Worm (Caenorhabditis elegans): Measurements from ENCODE around the gene T07D4.5.

T07D4.5 gene

DNA sequence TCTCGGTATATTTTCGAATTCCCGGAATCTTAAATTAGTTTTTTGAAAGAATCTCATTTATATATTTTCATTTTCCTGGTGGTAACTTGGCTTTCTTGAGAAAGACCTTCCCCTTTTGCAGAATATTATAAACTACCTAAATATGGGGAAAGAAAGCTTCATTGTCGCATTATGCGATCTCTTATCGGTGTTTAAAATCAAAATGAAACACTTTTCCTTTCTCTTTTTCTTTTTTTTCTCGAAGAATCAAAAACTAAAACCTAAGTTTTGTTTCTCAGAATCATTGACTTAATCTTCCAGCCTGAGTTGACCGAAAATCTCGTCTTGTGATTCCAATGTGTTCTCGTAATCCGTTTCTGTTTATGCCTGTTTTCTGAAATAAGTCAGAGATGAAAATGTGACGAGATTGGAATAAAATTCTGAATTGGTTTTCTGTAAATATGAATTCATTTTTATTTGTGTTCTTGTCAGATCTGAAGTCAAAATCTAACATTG lies 28.4 kb upstream of the T07D4.5 start:
- TF ChIP-seq hmg-11 (tag; optimal IDR thresholded peaks at IDR 0.05) (no peak), elt-1 (tag; optimal IDR thresholded peaks at IDR 0.05) (peak; percentile 95), mdl-1 (tag; optimal IDR thresholded peaks at IDR 0.05) (no peak), pqm-1 (tag; optimal IDR thresholded peaks at IDR 0.05) (no peak)

DNA sequence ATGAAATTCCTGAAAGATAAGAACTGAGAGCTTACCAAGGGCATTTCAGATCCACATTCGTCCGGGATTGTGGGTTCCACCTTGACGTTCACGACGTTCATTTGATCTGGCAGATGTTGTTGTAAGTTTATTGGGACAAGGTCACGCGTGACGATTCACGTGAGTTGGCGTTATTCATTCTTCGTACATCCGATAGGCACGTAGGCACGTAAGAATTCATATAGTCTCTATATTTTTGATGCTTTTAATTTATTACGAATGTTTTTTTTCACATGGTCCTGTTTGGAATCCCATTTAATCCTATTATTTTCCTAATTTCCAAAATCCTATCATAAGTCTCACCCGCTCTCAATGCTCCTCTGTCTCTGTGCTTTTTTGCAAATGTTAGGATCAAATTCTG lies 27.8 kb upstream of the T07D4.5 start, which contains the start of gene B0457.4:
Gene B0457.4, minus strand, starts transcription at position 101 of the 400 bp plus-strand sequence.
- no peak for TF ChIP-seq pha-4 (tag; optimal IDR thresholded peaks at IDR 0.05)
- TF ChIP-seq pqm-1 (tag; optimal IDR thresholded peaks at IDR 0.05), result no peak

DNA sequence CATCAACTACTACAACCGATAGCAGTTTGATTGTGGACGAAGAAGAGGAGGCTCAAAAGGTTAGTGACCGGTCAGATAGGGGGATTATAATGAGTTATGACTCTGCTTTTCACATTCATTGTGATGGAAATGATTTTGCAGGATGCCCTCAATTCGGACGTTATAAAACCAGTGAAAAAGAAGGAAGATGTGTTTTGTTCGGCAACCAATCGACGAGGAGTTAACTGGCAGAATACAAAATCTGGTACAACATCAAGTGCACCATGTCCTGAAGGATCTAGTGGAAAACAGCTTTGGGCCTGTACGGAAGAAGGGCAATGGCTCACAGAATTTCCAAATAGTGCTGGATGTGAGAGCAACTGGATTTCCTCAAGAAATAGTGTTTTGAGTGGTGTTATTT lies 19.7 kb upstream of the T07D4.5 start:
- TF ChIP-seq nhr-11 (tag; optimal IDR thresholded peaks at IDR 0.05) (no peak), fkh-2 (tag; optimal IDR thresholded peaks at IDR 0.05) (no peak), elt-1 (tag; optimal IDR thresholded peaks at IDR 0.05) (no peak), ceh-9 (tag; optimal IDR thresholded peaks at IDR 0.05) (no peak), ZK546.5 (tag; optimal IDR thresholded peaks at IDR 0.05) (no peak), aly-2 (tag; optimal IDR thresholded peaks at IDR 0.05) (no peak), mdl-1 (tag; optimal IDR thresholded peaks at IDR 0.05) (no peak), skn-1 (tag; optimal IDR thresholded peaks at IDR 0.05) (no peak), egl-5 (tag; optimal IDR thresholded peaks at IDR 0.05) (no peak), fkh-10 (GFP tag; optimal IDR thresholded peaks at IDR 0.05) (no peak), ceh-16 (tag; optimal IDR thresholded peaks at IDR 0.05) (no peak), nhr-28 (tag; optimal IDR thresholded peaks at IDR 0.05) (no peak), ceh-82 (tag; optimal IDR thresholded peaks at IDR 0.05) (no peak), pqm-1 (tag; optimal IDR thresholded peaks at IDR 0.05) (no peak), nhr-67 (tag; optimal IDR thresholded peaks at IDR 0.05) (no peak)

ce11 chrII:8899357-8899748 lies 15.2 kb upstream of the T07D4.5 start:
- TF ChIP-seq ZK546.5 (tag; optimal IDR thresholded peaks at IDR 0.05) (no peak), ceh-82 (tag; optimal IDR thresholded peaks at IDR 0.05) (no peak), hmg-11 (tag; optimal IDR thresholded peaks at IDR 0.05) (no peak), unc-39 (tag; optimal IDR thresholded peaks at IDR 0.05) (no peak), mml-1 (tag; optimal IDR thresholded peaks at IDR 0.05) (no peak), skn-1 (tag; optimal IDR thresholded peaks at IDR 0.05) (no peak), nhr-237 (tag; optimal IDR thresholded peaks at IDR 0.05) (no peak), fos-1 (tag; optimal IDR thresholded peaks at IDR 0.05) (no peak), ztf-11 (tag; optimal IDR thresholded peaks at IDR 0.05) (no peak), nhr-76 (tag; optimal IDR thresholded peaks at IDR 0.05) (no peak), ama-1 (optimal IDR thresholded peaks at IDR 0.05) (no peak), nhr-28 (tag; optimal IDR thresholded peaks at IDR 0.05) (no peak), daf-12 (tag; optimal IDR thresholded peaks at IDR 0.05) (no peak), ceh-28 (tag; optimal IDR thresholded peaks at IDR 0.05) (no peak)

- TF ChIP-seq ZK546.5 (tag; optimal IDR thresholded peaks at IDR 0.05) (no peak), nhr-23 (tag; optimal IDR thresholded peaks at IDR 0.05) (no peak), R02D3.7 (tag; optimal IDR thresholded peaks at IDR 0.05) (no peak), nhr-43 (tag; optimal IDR thresholded peaks at IDR 0.05; ENCODE audit: poor library complexity, severe bottlenecking) (no peak)
Measured at ce11 chrII:8898582-8899356, 14.6 kb upstream of the T07D4.5 start.

ce11 chrII:8897244-8897643 lies 13.1 kb upstream of the T07D4.5 start:
- TF ChIP-seq mml-1 (tag; optimal IDR thresholded peaks at IDR 0.05) (no peak), fkh-10 (GFP tag; optimal IDR thresholded peaks at IDR 0.05) (no peak), unc-39 (tag; optimal IDR thresholded peaks at IDR 0.05) (no peak), nhr-25 (tag; optimal IDR thresholded peaks at IDR 0.05) (no peak), snpc-4 (tag; optimal IDR thresholded peaks at IDR 0.05) (no peak), hmg-11 (tag; optimal IDR thresholded peaks at IDR 0.05) (no peak), ceh-82 (tag; optimal IDR thresholded peaks at IDR 0.05) (no peak), unc-62 (GFP tag; optimal IDR thresholded peaks at IDR 0.05) (no peak), mdl-1 (tag; optimal IDR thresholded peaks at IDR 0.05) (no peak), egl-5 (tag; optimal IDR thresholded peaks at IDR 0.05) (no peak), fkh-2 (tag; optimal IDR thresholded peaks at IDR 0.05) (no peak), egl-27 (tag; optimal IDR thresholded peaks at IDR 0.05) (no peak), ceh-28 (tag; optimal IDR thresholded peaks at IDR 0.05) (no peak), zag-1 (tag; optimal IDR thresholded peaks at IDR 0.05) (no peak), nhr-23 (tag; optimal IDR thresholded peaks at IDR 0.05) (no peak)

Data from whole organism, L3 larva.